Worm (Caenorhabditis elegans): ENCODE results near the gene tag-343.

DNA sequence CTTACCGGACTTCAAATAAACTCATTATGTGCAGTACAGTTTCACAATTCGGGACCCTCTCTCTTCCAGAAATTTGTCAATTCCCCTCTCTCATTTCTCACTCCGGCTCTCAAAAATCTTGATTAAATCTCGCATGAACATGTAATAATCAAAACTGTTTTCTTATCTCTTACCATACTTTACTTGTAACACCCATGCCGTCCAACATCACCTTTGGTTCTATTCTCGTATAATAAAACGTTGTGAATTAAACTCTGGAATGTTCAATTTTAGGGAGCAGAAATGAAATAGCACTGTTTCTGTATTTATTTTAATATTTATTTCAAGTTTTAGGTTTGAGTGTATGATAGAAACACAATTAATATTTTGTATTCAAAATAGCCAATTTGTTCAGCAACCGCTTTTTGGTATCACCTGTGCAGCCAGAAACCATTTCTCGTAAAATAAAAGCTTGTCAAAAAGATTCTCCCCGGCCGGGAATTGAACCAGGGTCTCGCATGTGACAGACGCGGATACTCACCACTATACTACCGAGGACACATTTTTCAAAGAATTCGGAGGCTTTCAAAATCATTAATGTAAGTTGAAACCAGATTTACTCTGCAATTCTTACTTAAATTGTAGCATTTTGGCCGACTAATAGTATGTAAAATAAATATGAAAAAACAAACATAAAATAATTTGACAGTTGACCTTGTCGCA is 57.0 kb downstream of the tag-343 start:
- TF ChIP-seq nhr-11 (tag; optimal IDR thresholded peaks at IDR 0.05), result no peak
- no peak for TF ChIP-seq hlh-13 (GFP tag; optimal IDR thresholded peaks at IDR 0.05)
- TF ChIP-seq ceh-19 (GFP tag; optimal IDR thresholded peaks at IDR 0.05), result no peak
- no peak for TF ChIP-seq gmeb-2 (tag; optimal IDR thresholded peaks at IDR 0.05)
- no peak for TF ChIP-seq fax-1 (tag; optimal IDR thresholded peaks at IDR 0.05)
- no peak for TF ChIP-seq fkh-10 (GFP tag; optimal IDR thresholded peaks at IDR 0.05)
- TF ChIP-seq tbx-2 (tag; optimal IDR thresholded peaks at IDR 0.05), result no peak
- TF ChIP-seq unc-55 (GFP tag; optimal IDR thresholded peaks at IDR 0.05), result no peak
- no peak for TF ChIP-seq lin-11 (tag; optimal IDR thresholded peaks at IDR 0.05)
